Fruit fly (Drosophila melanogaster): ENCODE data around the gene cv-d.

dm6 chr3R:15898302-15898701 lies 44.9 kb upstream of the cv-d start:
- no peak for TF ChIP-seq topi (GFP tag; optimal IDR thresholded peaks at IDR 0.05)
- TF ChIP-seq Blimp-1 (GFP tag; optimal IDR thresholded peaks at IDR 0.05), result no peak
- TF ChIP-seq CG16779 (tag; optimal IDR thresholded peaks at IDR 0.05), result no peak
- no peak for TF ChIP-seq lz (GFP tag; optimal IDR thresholded peaks at IDR 0.05)
- peak; percentile 74 for TF ChIP-seq Eip78C (GFP tag)
- no peak for TF ChIP-seq Sox102F (GFP tag; optimal IDR thresholded peaks at IDR 0.05)
- TF ChIP-seq CG6276 (GFP tag; optimal IDR thresholded peaks at IDR 0.05), result no peak
- TF ChIP-seq eg (GFP tag; IDR thresholded peaks at IDR 0.05), result no peak
